Worm (Caenorhabditis elegans): ENCODE data around the gene F08G12.3.

The F08G12.3 gene

DNA sequence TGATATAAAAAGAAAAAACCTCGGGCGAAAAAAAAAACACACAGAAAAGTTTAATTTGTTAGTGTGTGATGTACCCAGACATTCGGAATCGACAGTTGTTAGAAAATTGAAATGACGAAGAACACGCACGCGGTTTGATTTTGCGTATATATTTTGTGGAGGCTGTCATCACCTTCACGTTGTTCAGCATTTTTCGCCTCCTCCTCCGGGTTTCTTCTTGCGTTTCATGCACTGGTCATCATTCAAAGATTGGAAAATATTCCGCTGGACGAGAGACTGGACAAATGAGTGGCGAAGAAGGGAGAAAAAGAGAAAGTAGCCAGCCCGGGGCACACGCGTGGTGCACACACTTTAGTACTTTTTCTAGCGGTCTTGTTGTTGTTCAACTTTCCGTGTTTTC lies 44.8 kb downstream of the F08G12.3 start:
- TF ChIP-seq sea-1 (GFP tag; conservative IDR thresholded peaks at IDR 0.05) = no peak
- no peak for TF ChIP-seq ets-7 (tag; optimal IDR thresholded peaks at IDR 0.05)
- TF ChIP-seq hmg-4 (GFP tag; optimal IDR thresholded peaks at IDR 0.05) = no peak

DNA sequence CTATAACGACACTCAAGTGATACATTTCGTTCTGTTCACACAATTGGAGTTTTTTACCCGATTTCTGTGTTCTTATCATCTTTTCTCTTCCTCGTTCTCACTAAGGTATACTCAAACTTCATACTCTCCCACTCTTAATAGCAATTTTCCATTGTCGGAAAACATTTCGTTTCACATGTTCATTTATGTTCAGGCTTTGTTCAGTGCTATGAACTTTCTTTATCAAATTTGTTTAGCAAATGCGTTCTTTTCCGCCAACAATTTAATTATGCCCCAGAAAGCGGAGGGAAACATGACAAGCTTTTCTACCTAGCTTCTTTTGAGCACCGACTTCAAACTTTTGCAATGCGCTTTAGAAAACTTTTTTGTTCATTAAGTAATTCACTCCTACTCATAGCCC lies 45.4 kb downstream of the F08G12.3 start:
- no peak for TF ChIP-seq flt-1 (GFP tag; IDR thresholded peaks at IDR 0.05)
- TF ChIP-seq sea-1 (GFP tag; conservative IDR thresholded peaks at IDR 0.05) = no peak
- no peak for TF ChIP-seq tra-4 (tag; optimal IDR thresholded peaks at IDR 0.05)
- TF ChIP-seq ama-1 (optimal IDR thresholded peaks at IDR 0.05) = no peak
- TF ChIP-seq hmg-4 (GFP tag; optimal IDR thresholded peaks at IDR 0.05) = no peak
- no peak for TF ChIP-seq B0310.2 (tag; optimal IDR thresholded peaks at IDR 0.05)
- TF ChIP-seq hnd-1 (tag; optimal IDR thresholded peaks at IDR 0.05) = no peak

DNA sequence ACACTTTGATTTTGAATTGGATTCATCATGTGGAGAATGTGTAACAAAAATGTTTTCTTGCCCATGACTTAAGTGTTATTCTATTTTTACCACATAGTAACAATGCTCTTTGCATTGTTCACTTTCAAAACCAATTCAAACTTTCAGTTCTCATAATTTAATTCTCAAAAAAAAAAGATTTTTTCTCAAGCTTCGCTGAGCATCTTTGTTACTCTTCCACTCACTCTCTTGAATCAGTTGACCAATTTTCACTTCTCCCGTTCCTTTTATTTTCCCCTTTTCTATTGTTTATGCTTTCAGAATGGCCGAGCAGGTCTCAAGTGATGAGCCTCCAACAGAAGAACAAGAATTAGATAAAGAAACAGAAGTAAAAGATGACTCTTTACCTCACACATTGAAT lies 46.1 kb downstream of the F08G12.3 start, which contains the start of gene oct-2:
TSS of gene oct-2 (plus strand) at position 301 of the 400 bp plus-strand sequence.
- TF ChIP-seq hmg-4 (GFP tag; optimal IDR thresholded peaks at IDR 0.05) = no peak
- no peak for TF ChIP-seq pes-1 (GFP tag; IDR thresholded peaks at IDR 0.05)
- no peak for TF ChIP-seq tbx-11 (GFP tag; IDR thresholded peaks at IDR 0.05)
- TF ChIP-seq sea-1 (GFP tag; conservative IDR thresholded peaks at IDR 0.05) = no peak

DNA sequence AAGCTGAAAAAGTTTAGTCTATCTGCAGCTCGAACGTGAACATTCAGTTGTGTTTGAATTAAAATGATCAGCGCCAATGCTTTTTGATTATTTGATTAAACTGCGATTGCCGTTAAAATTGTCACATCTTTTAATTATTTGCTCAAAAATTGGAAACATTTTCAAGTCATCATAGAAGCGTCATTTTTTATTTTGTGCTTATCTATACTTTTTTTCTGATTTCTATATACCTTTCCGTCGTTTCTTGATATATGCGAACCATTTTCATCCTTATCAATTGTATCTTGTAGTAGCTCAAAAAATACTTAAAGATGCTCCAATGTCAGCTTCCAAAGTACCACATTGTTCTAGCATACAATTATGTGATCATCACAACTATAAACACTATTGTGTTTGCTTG lies 51.2 kb downstream of the F08G12.3 start:
- TF ChIP-seq ets-7 (tag; optimal IDR thresholded peaks at IDR 0.05) (no peak), scrt-1 (GFP tag; IDR thresholded peaks at IDR 0.05) (no peak), B0310.2 (tag; optimal IDR thresholded peaks at IDR 0.05) (no peak), aly-1 (tag; optimal IDR thresholded peaks at IDR 0.05) (no peak), hmg-4 (GFP tag; optimal IDR thresholded peaks at IDR 0.05) (no peak), flt-1 (GFP tag; IDR thresholded peaks at IDR 0.05) (no peak)
